Worm (Caenorhabditis elegans) whole organism, L1 larva: Measurements from ENCODE around the gene srx-120.

Experiments
- aha-1 ChIP-seq: fragments of 150-350 bp; optimal IDR thresholded peaks from 2 replicates; lab custom pipeline; 2014; ENCODE audit warnings: missing biosample characterization, missing genetic modification characterization
- ama-1 ChIP-seq: fragments of 150-350 bp; optimal IDR thresholded peaks from 2 replicates; lab custom pipeline; 2014
- dsc-1 ChIP-seq: sonication (generic microtip); optimal IDR thresholded peaks from 2 replicates; lab custom pipeline; 2016; ENCODE audit warnings: mild to moderate bottlenecking, missing genetic modification characterization, missing compliant biosample characterization
- efl-1 ChIP-seq, 4 experiments: fragments of 150-350 bp; optimal IDR thresholded peaks in 3 of 4; peaks in 1 of 4; 1 replicate in 1 of 4; 2 replicates in 3 of 4; lab custom pipeline; 2014; ENCODE audit warnings: missing biosample characterization in 2 of 4, missing genetic modification characterization in 2 of 4, missing genetic modification reagents in 2 of 4
- efl-3 ChIP-seq: fragments of 200-800 bp; sonication (Bioruptor generic); optimal IDR thresholded peaks from 2 replicates; lab custom pipeline; 2018; ENCODE audit warnings: mild to moderate bottlenecking, missing genetic modification characterization, missing compliant biosample characterization
- egl-27 ChIP-seq, 2 experiments: fragments of 150-350 bp in 1 of 2; sonication (generic microtip); optimal IDR thresholded peaks; 3 replicates each; lab custom pipeline; 2017 to 2018; ENCODE audit warnings: missing biosample characterization in 2 of 2, missing genetic modification characterization in 2 of 2, missing genetic modification reagents in 2 of 2
- elt-2 ChIP-seq: sonication (generic microtip); optimal IDR thresholded peaks from 2 replicates; lab custom pipeline; 2016; ENCODE audit warnings: missing genetic modification characterization, mild to moderate bottlenecking, inconsistent platforms, missing compliant biosample characterization, missing genetic modification reagents
- ets-5 ChIP-seq: fragments of 200-800 bp; sonication (Bioruptor generic); IDR thresholded peaks from 2 replicates; pipeline ENCODE4 v1.3.6; 2022; ENCODE audit warnings: missing genetic modification characterization, missing compliant biosample characterization
- fkh-10 ChIP-seq: sonication (generic microtip); optimal IDR thresholded peaks from 2 replicates; lab custom pipeline; 2017; ENCODE audit warnings: missing biosample characterization, missing genetic modification reagents, missing genetic modification characterization
- fkh-8 ChIP-seq: sonication (generic microtip); optimal IDR thresholded peaks from 2 replicates; lab custom pipeline; 2016; ENCODE audit warnings: mild to moderate bottlenecking, missing genetic modification characterization, missing compliant biosample characterization
- irx-1 ChIP-seq: sonication (generic microtip); optimal IDR thresholded peaks from 2 replicates; lab custom pipeline; 2016; ENCODE audit warnings: missing genetic modification characterization, missing compliant biosample characterization
- isw-1 ChIP-seq: fragments of 200-800 bp; sonication (Bioruptor generic); IDR thresholded peaks from 2 replicates; pipeline ENCODE4 v1.3.6; 2022; ENCODE audit warnings: missing genetic modification characterization, missing compliant biosample characterization
- jun-1 ChIP-seq: fragments of 150-350 bp; optimal IDR thresholded peaks from 2 replicates; lab custom pipeline; 2014; ENCODE audit warnings: missing biosample characterization, missing genetic modification reagents, missing genetic modification characterization
- lin-13 ChIP-seq: fragments of 150-350 bp; optimal IDR thresholded peaks from 2 replicates; lab custom pipeline; 2014; ENCODE audit warnings: missing biosample characterization, missing genetic modification reagents, missing genetic modification characterization
- lin-14 ChIP-seq: fragments of 200-800 bp; sonication (Bioruptor generic); optimal IDR thresholded peaks from 2 replicates; lab custom pipeline; 2018; ENCODE audit warnings: mild to moderate bottlenecking, missing genetic modification characterization, moderate library complexity, missing compliant biosample characterization
- lsy-2 ChIP-seq, 2 experiments: fragments of 150-350 bp; optimal IDR thresholded peaks; 2 replicates each; lab custom pipeline; 2014; ENCODE audit warnings: missing biosample characterization in 2 of 2, missing genetic modification characterization in 2 of 2
- mdl-1 ChIP-seq, 2 experiments: fragments of 150-350 bp; optimal IDR thresholded peaks; 2 replicates each; lab custom pipeline; 2014 to 2017; ENCODE audit warnings: missing biosample characterization in 2 of 2, missing genetic modification characterization in 2 of 2, inconsistent platforms in 1 of 2
- mef-2 ChIP-seq: fragments of 150-350 bp; optimal IDR thresholded peaks from 2 replicates; lab custom pipeline; 2014; ENCODE audit warnings: missing biosample characterization, missing genetic modification characterization
- mep-1 ChIP-seq: fragments of 150-350 bp; optimal IDR thresholded peaks from 2 replicates; lab custom pipeline; 2014; ENCODE audit warnings: missing biosample characterization, missing genetic modification characterization
- nhr-11 ChIP-seq: fragments of 150-350 bp; optimal IDR thresholded peaks from 2 replicates; lab custom pipeline; 2014; ENCODE audit warnings: missing biosample characterization, missing genetic modification characterization
- nhr-19 ChIP-seq: fragments of 200-800 bp; sonication (Bioruptor generic); conservative IDR thresholded peaks from 2 replicates; pipeline ENCODE4 v1.3.6; 2022; ENCODE audit warnings: missing genetic modification characterization, missing compliant biosample characterization
- nhr-20 ChIP-seq: sonication (generic microtip); optimal IDR thresholded peaks from 2 replicates; lab custom pipeline; 2016; ENCODE audit warnings: mild to moderate bottlenecking, missing genetic modification characterization, missing compliant biosample characterization
- nhr-237 ChIP-seq: fragments of 150-350 bp; optimal IDR thresholded peaks from 2 replicates; lab custom pipeline; 2014; ENCODE audit warnings: missing biosample characterization, missing genetic modification characterization
- nhr-47 ChIP-seq: sonication (generic microtip); optimal IDR thresholded peaks from 2 replicates; lab custom pipeline; 2016; ENCODE audit warnings: mild to moderate bottlenecking, missing genetic modification characterization, moderate library complexity, missing compliant biosample characterization
- nhr-77 ChIP-seq: fragments of 150-350 bp; optimal IDR thresholded peaks from 2 replicates; lab custom pipeline; 2014; ENCODE audit warnings: missing biosample characterization, missing genetic modification characterization
- nhr-85 ChIP-seq: sonication (generic microtip); peaks from one replicate; lab custom pipeline; 2016; ENCODE audit warnings: missing genetic modification characterization, inconsistent platforms, missing compliant biosample characterization
- nhr-90 ChIP-seq: sonication (generic microtip); optimal IDR thresholded peaks from 2 replicates; lab custom pipeline; 2016; ENCODE audit warnings: mild to moderate bottlenecking, missing genetic modification characterization, missing compliant biosample characterization; ENCODE audit not compliant: poor library complexity
- pax-3 ChIP-seq: fragments of 200-800 bp; sonication (Bioruptor generic); optimal IDR thresholded peaks from 2 replicates; lab custom pipeline; 2018; ENCODE audit warnings: mild to moderate bottlenecking, missing genetic modification characterization, moderate library complexity, missing compliant biosample characterization
- pqm-1 ChIP-seq: sonication (generic microtip); optimal IDR thresholded peaks from 3 replicates; lab custom pipeline; 2017; ENCODE audit warnings: missing biosample characterization, missing genetic modification characterization
- rnt-1 ChIP-seq: sonication (generic microtip); optimal IDR thresholded peaks from 2 replicates; lab custom pipeline; 2016; ENCODE audit warnings: mild to moderate bottlenecking, missing genetic modification characterization, moderate library complexity, missing compliant biosample characterization
- sox-4 ChIP-seq: sonication (generic microtip); optimal IDR thresholded peaks from 2 replicates; lab custom pipeline; 2016; ENCODE audit warnings: missing genetic modification characterization, missing compliant biosample characterization
- sptf-1 ChIP-seq: fragments of 150-350 bp; optimal IDR thresholded peaks from 2 replicates; lab custom pipeline; 2014; ENCODE audit warnings: missing biosample characterization, missing genetic modification characterization
- tlp-1 ChIP-seq: fragments of 150-350 bp; optimal IDR thresholded peaks from 2 replicates; lab custom pipeline; 2014; ENCODE audit warnings: missing biosample characterization, missing genetic modification characterization
- unc-130 ChIP-seq: fragments of 150-350 bp; optimal IDR thresholded peaks from 2 replicates; lab custom pipeline; 2017; ENCODE audit warnings: missing biosample characterization, missing genetic modification characterization, inconsistent platforms
- unc-98 ChIP-seq: fragments of 200-800 bp; sonication (Bioruptor generic); IDR thresholded peaks from 2 replicates; pipeline ENCODE4 v1.3.6; 2022; ENCODE audit warnings: missing genetic modification characterization, missing compliant biosample characterization
- vab-15 ChIP-seq: sonication (generic microtip); optimal IDR thresholded peaks from 2 replicates; lab custom pipeline; 2017; ENCODE audit warnings: missing genotype, mild to moderate bottlenecking, missing genetic modification characterization, missing compliant biosample characterization
- xbp-1 ChIP-seq: sonication (generic microtip); optimal IDR thresholded peaks from 2 replicates; lab custom pipeline; 2016; ENCODE audit warnings: missing genetic modification characterization, missing compliant biosample characterization
- zag-1 ChIP-seq: fragments of 150-350 bp; optimal IDR thresholded peaks from 2 replicates; lab custom pipeline; 2014; ENCODE audit warnings: missing biosample characterization, missing genetic modification characterization
- zip-4 ChIP-seq: fragments of 200-800 bp; sonication (Bioruptor generic); optimal IDR thresholded peaks from 2 replicates; lab custom pipeline; 2018; ENCODE audit warnings: mild to moderate bottlenecking, missing genetic modification characterization, moderate library complexity, missing compliant biosample characterization

Gene srx-120

DNA sequence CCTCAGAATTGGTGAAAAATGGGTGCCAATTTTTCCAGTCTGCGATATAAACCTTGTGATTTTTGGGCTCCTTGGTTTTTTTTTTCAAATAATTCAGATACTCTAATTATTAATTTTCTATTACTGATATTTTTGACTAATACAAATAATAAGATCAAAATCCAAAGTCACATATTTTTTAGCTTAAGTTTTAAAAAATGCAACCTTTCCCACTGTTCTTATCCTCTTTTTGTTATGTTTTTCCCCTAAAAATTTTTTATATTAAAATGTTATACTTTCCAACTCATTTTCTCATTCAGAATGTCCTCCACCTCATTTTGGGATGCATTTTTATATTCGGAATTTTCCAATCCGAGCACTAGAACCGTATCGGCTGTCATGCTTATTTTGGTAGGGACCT is at the start of gene srx-120:
TSS of gene srx-120 (plus strand) at position 301 of the 400 bp plus-strand sequence.
- TF ChIP-seq sptf-1 (tag; lab: Kevin White, UChicago) (no peak), nhr-11 (tag; lab: Kevin White, UChicago) (no peak), jun-1 (tag; lab: Kevin White, UChicago) (no peak)

DNA sequence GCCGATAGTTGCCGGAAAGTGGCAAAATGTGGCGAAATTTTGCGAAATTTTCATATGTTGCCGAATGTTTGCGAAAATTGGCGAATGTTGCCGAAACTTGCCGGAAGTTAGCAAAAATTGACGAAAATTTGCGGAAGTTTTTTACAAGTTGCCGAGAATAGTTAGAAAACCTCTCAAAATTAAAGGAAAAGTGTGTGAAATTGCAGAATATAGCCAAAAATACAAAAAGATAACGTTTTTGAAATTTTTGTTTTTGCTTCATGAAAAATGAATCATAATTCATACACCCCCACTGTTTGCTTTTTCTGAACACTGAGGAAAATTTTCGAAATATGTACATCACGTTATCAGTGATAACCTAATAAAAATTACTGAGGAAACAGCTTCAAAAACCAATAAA is 49.4 kb upstream of the srx-120 start:
- TF ChIP-seq mep-1 (tag; lab: Kevin White, UChicago) (no peak), efl-1 (optimal IDR thresholded peaks at IDR 0.05; lab: Kevin White, UChicago) (no peak), efl-1 (GFP tag; optimal IDR thresholded peaks at IDR 0.05 in 1 of 2; lab: Kevin White, UChicago) (peak in 1 of 2 experiments; percentile 91), fkh-10 (GFP tag; lab: Kevin White, UChicago) (no peak)

DNA sequence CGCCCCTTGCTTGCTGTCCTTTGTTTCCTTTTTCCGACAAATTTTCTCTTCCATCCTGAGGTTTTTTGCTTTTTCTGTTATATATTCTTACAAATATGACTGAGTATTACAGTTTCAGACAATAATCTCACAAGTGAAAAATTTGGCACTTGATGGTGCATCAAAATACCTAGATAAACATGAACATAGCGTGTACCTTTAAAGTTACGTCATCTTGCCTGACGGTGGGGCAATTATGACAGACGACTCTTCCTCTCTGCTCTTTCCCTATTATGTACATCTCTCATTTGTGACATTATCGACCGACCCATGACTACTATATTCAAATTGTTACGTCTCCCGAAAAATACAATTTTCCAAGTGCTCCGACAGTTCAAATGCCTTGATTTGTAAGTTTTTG is 48.4 kb upstream of the srx-120 start, which contains the start of gene fbxb-102:
TSS of gene fbxb-102 (plus strand) at position 301 of the 400 bp plus-strand sequence.
- TF ChIP-seq ets-5 (GFP tag; lab: Robert Waterston, UW) (no peak), nhr-20 (tag; lab: Kevin White, UChicago) (no peak)

DNA sequence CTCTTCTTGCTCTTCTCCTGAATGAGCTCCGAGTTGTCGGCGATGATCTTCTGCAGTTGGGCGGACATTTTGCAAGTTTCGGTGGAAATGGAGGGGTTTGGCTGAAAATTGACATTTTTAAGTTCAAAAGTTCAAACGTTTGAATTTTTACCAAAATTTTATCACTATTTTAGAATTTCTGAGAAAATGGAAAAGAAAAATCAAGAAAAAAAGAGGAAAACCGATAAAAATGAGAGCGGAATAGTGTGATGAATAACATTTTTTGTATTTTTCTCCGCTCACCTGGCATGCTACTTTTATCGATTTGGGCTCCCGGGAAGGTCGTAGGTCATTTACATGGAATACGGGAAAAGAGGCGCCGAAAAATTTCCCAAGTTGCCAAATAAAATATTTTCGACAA is 46.0 kb upstream of the srx-120 start, which contains the start of gene F15A4.10:
TSS of gene F15A4.10 (minus strand) at position 101 of the 400 bp plus-strand sequence.
- no peak for TF ChIP-seq unc-130 (tag; lab: Kevin White, UChicago)
- TF ChIP-seq zip-4 (GFP tag; lab: Kevin White, UChicago) = no peak
- TF ChIP-seq nhr-237 (tag; lab: Kevin White, UChicago) = no peak
- peak; percentile 29 for TF ChIP-seq nhr-85 (tag; lab: Kevin White, UChicago)
- TF ChIP-seq aha-1 (tag; lab: Kevin White, UChicago) = no peak
- TF ChIP-seq unc-98 = no peak
- TF ChIP-seq elt-2 (tag; lab: Kevin White, UChicago) = no peak
- TF ChIP-seq fkh-10 (GFP tag; lab: Kevin White, UChicago) = no peak
- TF ChIP-seq nhr-19 (GFP tag; lab: Robert Waterston, UW) = no peak
- TF ChIP-seq, all 84 proteins: peak for 1

DNA sequence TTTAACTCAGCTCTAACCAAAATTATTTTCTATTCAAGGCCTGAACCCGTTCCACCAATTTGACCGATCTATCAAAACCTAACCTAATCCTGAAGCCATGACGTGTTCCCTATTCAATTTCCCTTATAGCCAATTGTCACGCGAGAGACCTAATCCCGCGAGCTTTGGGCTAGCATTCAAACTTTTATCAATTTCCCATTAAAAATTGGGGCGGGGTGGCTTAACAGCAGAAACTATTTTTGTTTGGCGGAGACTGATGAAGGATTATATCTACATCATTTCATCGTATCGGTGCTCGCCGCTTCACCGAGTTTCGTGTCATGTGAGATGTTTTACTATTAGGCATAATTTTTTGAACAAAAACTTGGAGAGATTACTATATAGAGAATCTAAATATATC is 42.2 kb upstream of the srx-120 start:
- TF ChIP-seq pax-3 (tag; lab: Kevin White, UChicago) (peak; percentile 60), ama-1 (lab: Kevin White, UChicago) (no peak), xbp-1 (tag; lab: Kevin White, UChicago) (no peak), sox-4 (tag; lab: Kevin White, UChicago) (peak; percentile 52), fkh-8 (tag; lab: Kevin White, UChicago) (peak; percentile 77), dsc-1 (tag; lab: Kevin White, UChicago) (peak; percentile 90), lsy-2 (tag; optimal IDR thresholded peaks at IDR 0.05; lab: Kevin White, UChicago) (no peak), mef-2 (tag; lab: Kevin White, UChicago) (no peak), rnt-1 (tag; lab: Kevin White, UChicago) (no peak)

DNA sequence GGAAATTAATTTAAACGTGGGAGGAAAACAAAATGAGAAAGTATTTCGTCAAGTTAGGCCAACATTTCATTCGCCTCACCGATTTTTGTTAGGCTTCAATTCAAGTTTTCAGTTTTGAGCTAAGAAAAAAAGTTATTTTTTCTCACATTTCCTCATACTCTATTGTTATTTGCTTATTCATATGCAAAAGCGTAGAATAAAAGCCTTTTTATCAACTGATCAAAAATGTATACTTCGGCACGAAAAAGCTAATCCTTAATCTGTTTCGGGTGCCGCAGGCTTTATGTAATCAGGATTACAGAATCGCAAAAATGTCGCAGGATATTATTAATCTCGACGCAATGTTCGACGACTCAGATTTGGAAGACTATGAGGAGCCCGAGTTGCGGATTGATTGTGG is 41.2 kb upstream of the srx-120 start, which contains the start of gene T21B4.15:
TSS of gene T21B4.15 (plus strand) at position 301 of the 400 bp plus-strand sequence.
- no peak for TF ChIP-seq efl-3
- TF ChIP-seq nhr-77 (tag; lab: Kevin White, UChicago) = no peak
- no peak for TF ChIP-seq tlp-1 (tag; lab: Kevin White, UChicago)
- peak; percentile 25 for TF ChIP-seq lin-14
- peak; percentile 53 for TF ChIP-seq dsc-1 (tag; lab: Kevin White, UChicago)
- no peak for TF ChIP-seq elt-2 (tag; lab: Kevin White, UChicago)
- no peak for TF ChIP-seq zag-1

DNA sequence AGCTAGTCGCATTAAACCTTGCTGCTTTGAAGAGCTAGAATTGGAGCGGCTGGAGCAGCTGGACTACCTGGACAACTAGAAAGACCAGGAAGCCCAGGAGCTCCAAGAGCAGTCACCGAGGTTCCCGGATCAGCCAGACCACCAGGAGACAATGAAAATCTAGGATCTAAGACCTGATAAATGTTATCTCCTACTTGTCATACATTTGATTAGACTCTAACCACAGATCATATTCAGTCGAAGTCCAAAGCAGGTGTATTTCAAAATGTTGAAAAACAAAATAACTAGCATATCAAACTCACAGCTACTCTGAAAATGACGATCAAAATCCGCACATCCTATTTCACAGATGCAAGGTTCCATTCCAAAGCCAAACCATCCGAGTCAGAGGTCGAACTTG is 39.1 kb upstream of the srx-120 start, which contains the start of gene srz-6:
TSS of gene srz-6 (plus strand) at position 301 of the 400 bp plus-strand sequence.
- no peak for TF ChIP-seq irx-1 (tag; lab: Kevin White, UChicago)
- TF ChIP-seq isw-1 (GFP tag; lab: Robert Waterston, UW) = no peak
- TF ChIP-seq nhr-20 (tag; lab: Kevin White, UChicago) = no peak
- TF ChIP-seq xbp-1 (tag; lab: Kevin White, UChicago) = no peak
- TF ChIP-seq egl-27 (tag; optimal IDR thresholded peaks at IDR 0.05; lab: Kevin White, UChicago) = no peak
- no peak for TF ChIP-seq ama-1 (lab: Kevin White, UChicago)
- no peak for TF ChIP-seq mdl-1 (tag; optimal IDR thresholded peaks at IDR 0.05; lab: Kevin White, UChicago)
- no peak for TF ChIP-seq fkh-10 (GFP tag; lab: Kevin White, UChicago)
- TF ChIP-seq nhr-90 (tag; lab: Kevin White, UChicago) = no peak
- no peak for TF ChIP-seq vab-15
- TF ChIP-seq lin-13 (GFP tag; lab: Kevin White, UChicago) = no peak
- TF ChIP-seq nhr-47 (tag; lab: Kevin White, UChicago) = no peak
- no peak for TF ChIP-seq pqm-1 (tag; lab: Kevin White, UChicago)
